Worm (Caenorhabditis elegans): ENCODE results near the gene Y81B9A.1.

Gene Y81B9A.1

ce11 chrX:9225273-9225672 is 33.0 kb downstream of the Y81B9A.1 start (continued):
- no peak for TF ChIP-seq nhr-84 (tag; optimal IDR thresholded peaks at IDR 0.05)
- TF ChIP-seq aha-1 (tag; optimal IDR thresholded peaks at IDR 0.05): no peak
- no peak for TF ChIP-seq C04F5.9 (tag; optimal IDR thresholded peaks at IDR 0.05)
- TF ChIP-seq nhr-71 (tag; optimal IDR thresholded peaks at IDR 0.05): peak; percentile 49
- no peak for TF ChIP-seq mef-2 (tag; optimal IDR thresholded peaks at IDR 0.05)
- TF ChIP-seq sox-4 (tag; optimal IDR thresholded peaks at IDR 0.05): no peak
- TF ChIP-seq jun-1 (tag; optimal IDR thresholded peaks at IDR 0.05): peak; percentile 23
- no peak for TF ChIP-seq isw-1 (GFP tag; IDR thresholded peaks at IDR 0.05)
- TF ChIP-seq elt-3 (tag; optimal IDR thresholded peaks at IDR 0.05): peak in 2 of 6 experiments; percentile 20 to 21
- peak; percentile 44; the same call in 1 of the 2 replicates for TF ChIP-seq grh-1 (GFP tag; IDR thresholded peaks at IDR 0.05)
- TF ChIP-seq nhr-28 (tag; optimal IDR thresholded peaks at IDR 0.05): no peak
- TF ChIP-seq ztf-4 (tag; optimal IDR thresholded peaks at IDR 0.05): no peak
- TF ChIP-seq snu-23 (GFP tag; optimal IDR thresholded peaks at IDR 0.05): peak; percentile 68
- TF ChIP-seq nhr-76 (tag; optimal IDR thresholded peaks at IDR 0.05): no peak
- TF ChIP-seq blmp-1 (tag; optimal IDR thresholded peaks at IDR 0.05): peak; percentile 38
- peak; percentile 9 for TF ChIP-seq nhr-47 (tag; optimal IDR thresholded peaks at IDR 0.05)
- peak; percentile 34 for TF ChIP-seq tbx-2 (tag; optimal IDR thresholded peaks at IDR 0.05)
- peak in 1 of 2 experiments; percentile 14 for TF ChIP-seq lsy-2 (tag; optimal IDR thresholded peaks at IDR 0.05)
- no peak for TF ChIP-seq pqm-1 (tag; optimal IDR thresholded peaks at IDR 0.05)
- peak; percentile 75 for TF ChIP-seq lin-14 (GFP tag; optimal IDR thresholded peaks at IDR 0.05)
- TF ChIP-seq mab-9 (GFP tag; IDR thresholded peaks at IDR 0.05): no peak
- no peak for TF ChIP-seq fkh-8 (tag; optimal IDR thresholded peaks at IDR 0.05)
- no peak for TF ChIP-seq lin-13 (GFP tag; optimal IDR thresholded peaks at IDR 0.05)
- no peak for TF ChIP-seq sup-37 (GFP tag; optimal IDR thresholded peaks at IDR 0.05)
- TF ChIP-seq nhr-85 (tag): peak; percentile 93
- TF ChIP-seq lin-35 (GFP tag; optimal IDR thresholded peaks at IDR 0.05): peak; percentile 18 to 53
- TF ChIP-seq nhr-90 (tag; optimal IDR thresholded peaks at IDR 0.05; ENCODE audit: poor library complexity): peak; percentile 55
- TF ChIP-seq nhr-237 (tag; optimal IDR thresholded peaks at IDR 0.05): no peak
- no peak for TF ChIP-seq fkh-10 (GFP tag; optimal IDR thresholded peaks at IDR 0.05)
- TF ChIP-seq zag-1 (tag; optimal IDR thresholded peaks at IDR 0.05): no peak

ce11 chrX:9226904-9227303 is 34.7 kb downstream of the Y81B9A.1 start:
- TF ChIP-seq grh-1 (GFP tag; IDR thresholded peaks at IDR 0.05) (no peak), ets-5 (GFP tag; IDR thresholded peaks at IDR 0.05) (no peak), blmp-1 (tag; optimal IDR thresholded peaks at IDR 0.05) (peak; percentile 87), nhr-84 (tag; optimal IDR thresholded peaks at IDR 0.05) (no peak), sup-37 (GFP tag; optimal IDR thresholded peaks at IDR 0.05) (no peak), skn-1 (tag; optimal IDR thresholded peaks at IDR 0.05) (peak; percentile 21), lin-14 (GFP tag; optimal IDR thresholded peaks at IDR 0.05) (peak; percentile 39), tlp-1 (tag; optimal IDR thresholded peaks at IDR 0.05) (no peak), mep-1 (tag; optimal IDR thresholded peaks at IDR 0.05) (peak; percentile 32), elt-3 (tag; optimal IDR thresholded peaks at IDR 0.05) (peak in 1 of 6 experiments; percentile 9)

DNA sequence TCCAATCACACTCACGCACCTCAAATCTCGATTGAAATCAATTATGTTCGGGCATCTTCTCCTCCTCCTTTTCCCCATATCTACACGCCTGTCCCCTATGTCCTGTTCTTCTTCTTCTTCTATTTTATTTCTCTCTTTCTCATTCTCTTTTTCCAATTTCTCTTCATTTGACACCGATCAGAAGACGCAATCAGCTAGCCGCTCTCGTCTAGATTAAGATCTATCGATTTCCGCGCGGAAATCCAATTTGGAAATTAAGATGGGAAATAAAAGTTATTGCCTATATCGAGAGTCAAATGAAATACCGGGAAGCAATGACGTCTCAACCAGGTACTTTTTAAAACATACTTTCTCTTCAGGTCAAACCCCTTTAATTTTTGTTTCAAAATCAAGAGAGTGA is 36.2 kb downstream of the Y81B9A.1 start:
- TF ChIP-seq dsc-1 (tag; optimal IDR thresholded peaks at IDR 0.05) (no peak), hpl-2 (GFP tag; optimal IDR thresholded peaks at IDR 0.05) (no peak), nhr-12 (tag; optimal IDR thresholded peaks at IDR 0.05) (no peak), isw-1 (GFP tag; IDR thresholded peaks at IDR 0.05) (no peak), lin-13 (GFP tag; optimal IDR thresholded peaks at IDR 0.05) (no peak), nhr-11 (tag; optimal IDR thresholded peaks at IDR 0.05) (no peak), lin-14 (GFP tag; optimal IDR thresholded peaks at IDR 0.05) (peak; percentile 84), blmp-1 (tag; optimal IDR thresholded peaks at IDR 0.05) (peak; percentile 81), lsy-2 (tag; optimal IDR thresholded peaks at IDR 0.05) (no peak), mep-1 (tag; optimal IDR thresholded peaks at IDR 0.05) (no peak), ets-5 (GFP tag; IDR thresholded peaks at IDR 0.05) (no peak), lin-35 (GFP tag; optimal IDR thresholded peaks at IDR 0.05) (no peak), nhr-90 (tag; optimal IDR thresholded peaks at IDR 0.05; ENCODE audit: poor library complexity) (peak; percentile 2), mef-2 (tag; optimal IDR thresholded peaks at IDR 0.05) (no peak), nhr-71 (tag; optimal IDR thresholded peaks at IDR 0.05) (peak; percentile 23), nhr-85 (tag) (peak; percentile 85), lin-15B (tag; optimal IDR thresholded peaks at IDR 0.05) (no peak), unc-130 (tag; optimal IDR thresholded peaks at IDR 0.05) (no peak), zag-1 (tag; optimal IDR thresholded peaks at IDR 0.05) (no peak), snu-23 (GFP tag; optimal IDR thresholded peaks at IDR 0.05) (peak; percentile 35), efl-1 (optimal IDR thresholded peaks at IDR 0.05) (no peak), efl-1 (GFP tag; optimal IDR thresholded peaks at IDR 0.05 in 1 of 2) (no peak), mab-9 (GFP tag; IDR thresholded peaks at IDR 0.05) (no peak), nhr-20 (tag; optimal IDR thresholded peaks at IDR 0.05) (peak; percentile 26), lin-39 (tag; optimal IDR thresholded peaks at IDR 0.05) (no peak), elt-3 (tag; optimal IDR thresholded peaks at IDR 0.05) (peak in 1 of 6 experiments; percentile 23), ces-1 (GFP tag; optimal IDR thresholded peaks at IDR 0.05) (no peak), nhr-47 (tag; optimal IDR thresholded peaks at IDR 0.05) (no peak), nhr-77 (tag; optimal IDR thresholded peaks at IDR 0.05) (no peak), lir-3 (tag; optimal IDR thresholded peaks at IDR 0.05; ENCODE audit: poor library complexity) (no peak), rnt-1 (tag; optimal IDR thresholded peaks at IDR 0.05) (peak; percentile 37), xbp-1 (tag; optimal IDR thresholded peaks at IDR 0.05) (no peak)

Data from whole organism, L1 larva.